Worm (Caenorhabditis elegans) whole organism, young adult: ENCODE results near the gene C17H12.37.

Source experiments
- B0019.2 ChIP-seq: fragments of 200-800 bp; sonication (Bioruptor generic); conservative IDR thresholded peaks from 2 replicates; pipeline ENCODE4 v1.3.6; 2022; ENCODE audit warnings: missing genetic modification reagents, missing genetic modification characterization, missing compliant biosample characterization
- F22D6.2 ChIP-seq: sonication (generic microtip); optimal IDR thresholded peaks from 2 replicates; lab custom pipeline; 2016; ENCODE audit warnings: mild to moderate bottlenecking, missing genetic modification characterization, missing compliant biosample characterization
- F23B12.7 ChIP-seq: sonication (generic microtip); optimal IDR thresholded peaks from 2 replicates; lab custom pipeline; 2017; ENCODE audit warnings: missing genetic modification characterization, mild to moderate bottlenecking, missing compliant biosample characterization, antibody characterized with exemption, moderate library complexity; ENCODE audit not compliant: insufficient read depth
- F33H1.4 ChIP-seq: fragments of 200-800 bp; sonication (Bioruptor generic); IDR thresholded peaks from 2 replicates; pipeline ENCODE4 v1.3.6; 2022; ENCODE audit warnings: missing genetic modification reagents, missing genetic modification characterization, missing compliant biosample characterization
- F39B2.1 ChIP-seq: fragments of 200-800 bp; sonication (Bioruptor generic); IDR thresholded peaks from 2 replicates; pipeline ENCODE4 v1.3.6; 2022; ENCODE audit warnings: missing genetic modification reagents, missing genetic modification characterization, missing compliant biosample characterization
- F49E8.2 ChIP-seq: sonication (generic microtip); optimal IDR thresholded peaks from 3 replicates; lab custom pipeline; 2017; ENCODE audit warnings: missing genetic modification characterization, mild to moderate bottlenecking, missing compliant biosample characterization, antibody characterized with exemption, moderate library complexity; ENCODE audit not compliant: insufficient read depth
- K12H6.12 ChIP-seq: fragments of 200-800 bp; sonication (Bioruptor generic); optimal IDR thresholded peaks from 2 replicates; lab custom pipeline; 2018; ENCODE audit warnings: mild to moderate bottlenecking, missing genetic modification characterization, missing compliant biosample characterization
- T07F8.4 ChIP-seq: sonication (generic microtip); optimal IDR thresholded peaks from 2 replicates; lab custom pipeline; 2016; ENCODE audit warnings: mild to moderate bottlenecking, missing genetic modification characterization, moderate library complexity, missing compliant biosample characterization
- attf-6 ChIP-seq: fragments of 200-800 bp; sonication (Bioruptor generic); IDR thresholded peaks from 2 replicates; pipeline ENCODE4 v1.3.6; 2022; ENCODE audit warnings: missing genetic modification reagents, missing genetic modification characterization, missing compliant biosample characterization
- bed-1 ChIP-seq: fragments of 200-800 bp; sonication (Bioruptor generic); IDR thresholded peaks from 2 replicates; pipeline ENCODE4 v1.3.6; 2022; ENCODE audit warnings: missing genetic modification reagents, missing genetic modification characterization, missing compliant biosample characterization
- bed-2 ChIP-seq: fragments of 200-800 bp; sonication (Bioruptor generic); IDR thresholded peaks from 2 replicates; pipeline ENCODE4 v1.3.6; 2022; ENCODE audit warnings: missing genetic modification reagents, missing genetic modification characterization, missing compliant biosample characterization
- ceh-40 ChIP-seq: fragments of 200-800 bp; sonication (Bioruptor generic); IDR thresholded peaks from 2 replicates; pipeline ENCODE4 v1.3.6; 2022; ENCODE audit warnings: missing genetic modification characterization, missing compliant biosample characterization
- ceh-79 ChIP-seq: sonication (generic microtip); optimal IDR thresholded peaks from 2 replicates; lab custom pipeline; 2017; ENCODE audit warnings: mild to moderate bottlenecking, missing genetic modification characterization, missing compliant biosample characterization
- ceh-91 ChIP-seq: fragments of 200-800 bp; sonication (Bioruptor generic); IDR thresholded peaks from 2 replicates; pipeline ENCODE4 v1.3.6; 2022; ENCODE audit warnings: missing genetic modification reagents, missing genetic modification characterization, missing compliant biosample characterization
- chd-7 ChIP-seq: sonication (generic microtip); optimal IDR thresholded peaks from 2 replicates; lab custom pipeline; 2016; ENCODE audit warnings: mild to moderate bottlenecking, missing genetic modification characterization, moderate library complexity, missing compliant biosample characterization
- die-1 ChIP-seq: sonication (generic microtip); optimal IDR thresholded peaks from 2 replicates; lab custom pipeline; 2016; ENCODE audit warnings: missing genotype, mild to moderate bottlenecking, missing genetic modification characterization, missing compliant biosample characterization
- dpff-1 ChIP-seq: sonication (generic microtip); optimal IDR thresholded peaks from 2 replicates; lab custom pipeline; 2017; ENCODE audit warnings: mild to moderate bottlenecking, missing genetic modification characterization, missing compliant biosample characterization
- egl-44 ChIP-seq: fragments of 200-800 bp; sonication (Bioruptor generic); IDR thresholded peaks from 2 replicates; pipeline ENCODE4 v1.3.6; 2022; ENCODE audit warnings: missing genetic modification reagents, missing genetic modification characterization, missing compliant biosample characterization
- egrh-3 ChIP-seq: fragments of 200-800 bp; sonication (Bioruptor generic); IDR thresholded peaks from 2 replicates; pipeline ENCODE4 v1.3.6; 2022; ENCODE audit warnings: missing genetic modification reagents, missing genetic modification characterization, missing compliant biosample characterization
- hlh-12 ChIP-seq: sonication (generic microtip); optimal IDR thresholded peaks from 2 replicates; lab custom pipeline; 2016; ENCODE audit warnings: missing genetic modification characterization, missing compliant biosample characterization
- hlh-26 ChIP-seq: fragments of 200-800 bp; sonication (Bioruptor generic); conservative IDR thresholded peaks from 2 replicates; pipeline ENCODE4 v1.3.6; 2022; ENCODE audit warnings: missing genetic modification reagents, missing genetic modification characterization, missing compliant biosample characterization
- hmg-1.2 ChIP-seq: fragments of 200-800 bp; sonication (Bioruptor generic); IDR thresholded peaks from 2 replicates; pipeline ENCODE4 v1.3.6; 2022; ENCODE audit warnings: missing genetic modification reagents, missing genetic modification characterization, missing compliant biosample characterization
- lin-35 ChIP-seq, 3 experiments: fragments of 150-350 bp in 2 of 3; sonication (generic microtip) in 1 of 3; optimal IDR thresholded peaks; 2 replicates each; lab custom pipeline; 2014 to 2018; ENCODE audit warnings: missing biosample characterization in 3 of 3, missing genetic modification characterization in 3 of 3, missing genetic modification reagents in 3 of 3
- lin-40 ChIP-seq: sonication (generic microtip); optimal IDR thresholded peaks from 2 replicates; lab custom pipeline; 2016; ENCODE audit warnings: missing genetic modification characterization, mild to moderate bottlenecking, missing compliant biosample characterization, missing genotype, missing genetic modification reagents
- lir-1 ChIP-seq: fragments of 200-800 bp; sonication (Bioruptor generic); conservative IDR thresholded peaks from 2 replicates; pipeline ENCODE4 v1.3.6; 2022; ENCODE audit warnings: missing genetic modification reagents, missing genetic modification characterization, missing compliant biosample characterization
- lsy-27 ChIP-seq: sonication (generic microtip); optimal IDR thresholded peaks from 2 replicates; lab custom pipeline; 2017; ENCODE audit warnings: missing genetic modification characterization, mild to moderate bottlenecking, missing compliant biosample characterization, antibody characterized with exemption, missing genotype, borderline replicate concordance; ENCODE audit not compliant: insufficient read depth
- madf-10 ChIP-seq: sonication (generic microtip); optimal IDR thresholded peaks from 2 replicates; lab custom pipeline; 2016; ENCODE audit warnings: mild to moderate bottlenecking, missing genetic modification characterization, missing compliant biosample characterization
- mcd-1 ChIP-seq: fragments of 200-800 bp; sonication (Bioruptor generic); IDR thresholded peaks from 2 replicates; pipeline ENCODE4 v1.3.6; 2022; ENCODE audit warnings: missing genetic modification reagents, missing genetic modification characterization, missing compliant biosample characterization
- mel-28 ChIP-seq: sonication (generic microtip); optimal IDR thresholded peaks from 2 replicates; lab custom pipeline; 2016; ENCODE audit warnings: borderline replicate concordance, mild to moderate bottlenecking, missing genetic modification characterization, missing compliant biosample characterization
- mes-4 ChIP-seq: sonication (generic microtip); optimal IDR thresholded peaks from 2 replicates; lab custom pipeline; 2016; ENCODE audit warnings: missing genotype, missing genetic modification characterization, missing compliant biosample characterization
- nfya-1 ChIP-seq: sonication (generic microtip); optimal IDR thresholded peaks from 2 replicates; lab custom pipeline; 2017; ENCODE audit warnings: antibody characterized with exemption, missing compliant biosample characterization, missing genetic modification characterization, borderline replicate concordance; ENCODE audit not compliant: insufficient read depth
- nfyb-1 ChIP-seq: fragments of 200-800 bp; sonication (Bioruptor generic); IDR thresholded peaks from 2 replicates; pipeline ENCODE4 v1.3.6; 2022; ENCODE audit warnings: missing genetic modification reagents, missing genetic modification characterization, missing compliant biosample characterization
- nhr-179 ChIP-seq: sonication (generic microtip); optimal IDR thresholded peaks from 2 replicates; lab custom pipeline; 2016; ENCODE audit warnings: mild to moderate bottlenecking, missing genetic modification characterization, missing compliant biosample characterization
- nhr-27 ChIP-seq: fragments of 200-800 bp; sonication (Bioruptor generic); optimal IDR thresholded peaks from 2 replicates; lab custom pipeline; 2018; ENCODE audit warnings: mild to moderate bottlenecking, missing genetic modification characterization, moderate library complexity, missing compliant biosample characterization
- nhr-90 ChIP-seq: sonication (generic microtip); optimal IDR thresholded peaks from 2 replicates; lab custom pipeline; 2016; ENCODE audit warnings: missing genotype, mild to moderate bottlenecking, missing genetic modification characterization, missing compliant biosample characterization
- rec-8 ChIP-seq, 2 experiments: sonication (generic microtip); optimal IDR thresholded peaks; 2 replicates each; lab custom pipeline; 2016; ENCODE audit warnings: mild to moderate bottlenecking in 2 of 2, missing genetic modification characterization in 2 of 2, missing genetic modification reagents in 2 of 2, missing genotype in 2 of 2, missing biosample characterization in 1 of 2, missing compliant biosample characterization in 1 of 2, moderate library complexity in 1 of 2
- sea-2 ChIP-seq: fragments of 200-800 bp; sonication (Bioruptor generic); IDR thresholded peaks from 2 replicates; pipeline ENCODE4 v1.3.6; 2022; ENCODE audit warnings: missing genetic modification characterization, missing compliant biosample characterization
- snpc-1.1 ChIP-seq: sonication (generic microtip); optimal IDR thresholded peaks from 2 replicates; lab custom pipeline; 2017; ENCODE audit warnings: missing genetic modification characterization, mild to moderate bottlenecking, missing compliant biosample characterization, antibody characterized with exemption, moderate library complexity, missing genotype, missing genetic modification reagents; ENCODE audit not compliant: insufficient read depth
- snpc-3.4 ChIP-seq: sonication (generic microtip); optimal IDR thresholded peaks from 2 replicates; lab custom pipeline; 2017; ENCODE audit warnings: missing genetic modification characterization, mild to moderate bottlenecking, missing compliant biosample characterization, antibody characterized with exemption, moderate library complexity, missing genotype, missing genetic modification reagents
- snpc-4 ChIP-seq, 5 experiments: fragments of 150-350 bp in 1 of 5; sonication (generic microtip) in 4 of 5; optimal IDR thresholded peaks; 2 replicates each; lab custom pipeline; 2014 to 2018; ENCODE audit warnings: missing genetic modification characterization in 5 of 5, missing biosample characterization in 3 of 5, antibody characterized with exemption in 2 of 5, mild to moderate bottlenecking in 2 of 5, missing compliant biosample characterization in 2 of 5, missing genotype in 2 of 5, moderate library complexity in 2 of 5, missing genetic modification reagents in 1 of 5
- sptf-2 ChIP-seq: fragments of 200-800 bp; sonication (Bioruptor generic); optimal IDR thresholded peaks from 2 replicates; lab custom pipeline; 2018; ENCODE audit warnings: mild to moderate bottlenecking, missing genetic modification characterization, missing compliant biosample characterization
- zim-3 ChIP-seq: sonication (generic microtip); optimal IDR thresholded peaks from 2 replicates; lab custom pipeline; 2017; ENCODE audit warnings: mild to moderate bottlenecking, missing genetic modification characterization, moderate library complexity, missing compliant biosample characterization
- ztf-18 ChIP-seq: sonication (generic microtip); optimal IDR thresholded peaks from 2 replicates; lab custom pipeline; 2016; ENCODE audit warnings: missing genotype, mild to moderate bottlenecking, missing genetic modification characterization, missing compliant biosample characterization
- ztf-3 ChIP-seq: fragments of 200-800 bp; sonication (Bioruptor generic); optimal IDR thresholded peaks from 2 replicates; lab custom pipeline; 2018; ENCODE audit warnings: mild to moderate bottlenecking, missing genetic modification characterization, missing compliant biosample characterization
- ztf-6 ChIP-seq: fragments of 200-800 bp; sonication (Bioruptor generic); IDR thresholded peaks from 2 replicates; pipeline ENCODE4 v1.3.6; 2022; ENCODE audit warnings: missing genetic modification reagents, missing genetic modification characterization, missing compliant biosample characterization

C17H12.37 gene

ce11 chrIV:6790438-6791124, 14.3 kb upstream of the C17H12.37 start, which contains the start of the genes C17H12.2 and vha-8:
Gene C17H12.2 (minus strand): TSS chrIV:6790488.
Gene vha-8 (plus strand): TSS chrIV:6791074.
- TF ChIP-seq nhr-27, result no peak
- TF ChIP-seq nhr-90 (tag; lab: Kevin White, UChicago), result peak; percentile 40
- TF ChIP-seq T07F8.4, result no peak
- no peak for TF ChIP-seq snpc-3.4 (tag; lab: Kevin White, UChicago)
- TF ChIP-seq hlh-26 (GFP tag; lab: Robert Waterston, UW), result no peak
- no peak for TF ChIP-seq snpc-1.1
- no peak for TF ChIP-seq mes-4 (tag; lab: Kevin White, UChicago)
- TF ChIP-seq ztf-18 (tag; lab: Kevin White, UChicago), result peak; percentile 39
- TF ChIP-seq bed-1 (GFP tag; lab: Robert Waterston, UW), result no peak
- peak; percentile 90 for TF ChIP-seq F33H1.4 (GFP tag; lab: Robert Waterston, UW)
- no peak for TF ChIP-seq rec-8 (tag; optimal IDR thresholded peaks at IDR 0.05; lab: Kevin White, UChicago)
- TF ChIP-seq chd-7 (tag; lab: Kevin White, UChicago), result peak; percentile 46
- no peak for TF ChIP-seq ceh-79 (tag; lab: Kevin White, UChicago)
- TF ChIP-seq lin-35 (GFP tag; optimal IDR thresholded peaks at IDR 0.05; lab: Kevin White, UChicago), result peak in 1 of 3 experiments; percentile 84
- TF ChIP-seq F49E8.2 (tag; lab: Kevin White, UChicago), result no peak
- TF ChIP-seq nfyb-1 (GFP tag; lab: Robert Waterston, UW), result peak; percentile 73; the same call in 1 of the 2 replicates
- no peak for TF ChIP-seq die-1 (tag; lab: Kevin White, UChicago)
- no peak for TF ChIP-seq dpff-1 (tag; lab: Kevin White, UChicago)
- no peak for TF ChIP-seq ceh-40
- TF ChIP-seq lsy-27 (tag; lab: Kevin White, UChicago), result no peak
- no peak for TF ChIP-seq zim-3
- TF ChIP-seq snpc-4 (GFP tag; optimal IDR thresholded peaks at IDR 0.05; lab: Kevin White, UChicago), result peak; percentile 45
- TF ChIP-seq snpc-4 (tag; optimal IDR thresholded peaks at IDR 0.05; lab: Kevin White, UChicago), result peak; percentile 29 to 68 (median 56)
- TF ChIP-seq sptf-2 (GFP tag; lab: Kevin White, UChicago), result no peak
- TF ChIP-seq ceh-91, result peak; percentile 45
- peak; percentile 88 for TF ChIP-seq lin-40 (tag; lab: Kevin White, UChicago)
- no peak for TF ChIP-seq F39B2.1 (GFP tag; lab: Robert Waterston, UW)
- TF ChIP-seq nhr-179, result no peak
- TF ChIP-seq bed-2 (GFP tag; lab: Robert Waterston, UW), result no peak
- TF ChIP-seq F22D6.2 (tag; lab: Kevin White, UChicago), result no peak
- no peak for TF ChIP-seq ztf-3 (GFP tag; lab: Kevin White, UChicago)
- TF ChIP-seq hmg-1.2 (GFP tag; lab: Robert Waterston, UW), result peak; percentile 28; the same call in 1 of the 2 replicates
- TF ChIP-seq mel-28, result no peak
- TF ChIP-seq lir-1 (GFP tag; lab: Robert Waterston, UW), result no peak
- TF ChIP-seq hlh-12, result no peak
- TF ChIP-seq egrh-3 (GFP tag; lab: Robert Waterston, UW), result no peak
- no peak for TF ChIP-seq nfya-1 (tag; lab: Kevin White, UChicago)
- TF ChIP-seq sea-2 (GFP tag; lab: Robert Waterston, UW), result no peak
- TF ChIP-seq K12H6.12 (tag; lab: Kevin White, UChicago), result peak; percentile 83
- TF ChIP-seq madf-10 (tag; lab: Kevin White, UChicago), result peak; percentile 76
- no peak for TF ChIP-seq B0019.2 (GFP tag; lab: Robert Waterston, UW)
- TF ChIP-seq ztf-6 (GFP tag; lab: Robert Waterston, UW), result peak; percentile 66; the same call in 1 of the 2 replicates
- peak; percentile 85 for TF ChIP-seq F23B12.7 (tag; lab: Kevin White, UChicago)
- peak; percentile 98 for TF ChIP-seq mcd-1 (GFP tag; lab: Robert Waterston, UW)
- TF ChIP-seq egl-44 (GFP tag; lab: Robert Waterston, UW), result 0 out of 2 replicates have a peak, but pooled peaks have one; percentile 51
- no peak for TF ChIP-seq attf-6 (GFP tag; lab: Robert Waterston, UW)
